Worm (Caenorhabditis elegans) whole organism, L4 larva: Measurements from ENCODE around the gene F18E3.10.

ENCODE experiments used
- D1046.2 ChIP-seq: fragments of 200-800 bp; sonication (Bioruptor generic); IDR thresholded peaks from 2 replicates; pipeline ENCODE4 v1.3.6; 2022; ENCODE audit warnings: missing genetic modification characterization, missing compliant biosample characterization
- F26F4.8 ChIP-seq: fragments of 200-800 bp; sonication (Bioruptor generic); conservative IDR thresholded peaks from 2 replicates; pipeline ENCODE4 v1.3.6; 2022; ENCODE audit warnings: missing genetic modification characterization, missing compliant biosample characterization
- R02D3.7 ChIP-seq: fragments of 150-350 bp; sonication (generic microtip); optimal IDR thresholded peaks from 3 replicates; lab custom pipeline; 2014; ENCODE audit warnings: missing biosample characterization, missing genetic modification characterization
- Y75B8A.6 ChIP-seq: fragments of 200-800 bp; sonication (Bioruptor generic); IDR thresholded peaks from 2 replicates; pipeline ENCODE4 v1.3.6; 2022; ENCODE audit warnings: missing genetic modification reagents, missing genetic modification characterization, missing compliant biosample characterization
- aha-1 ChIP-seq: fragments of 150-350 bp; peaks from one replicate; lab custom pipeline; 2014; ENCODE audit warnings: missing biosample characterization, missing genetic modification characterization
- ceh-32 ChIP-seq: sonication (generic microtip); optimal IDR thresholded peaks from 2 replicates; lab custom pipeline; 2016; ENCODE audit warnings: mild to moderate bottlenecking, missing genetic modification characterization, missing compliant biosample characterization; ENCODE audit not compliant: poor library complexity
- ceh-44 ChIP-seq: fragments of 200-800 bp; sonication (Bioruptor generic); IDR thresholded peaks from 2 replicates; pipeline ENCODE4 v1.3.6; 2022; ENCODE audit warnings: missing genetic modification reagents, missing genetic modification characterization, missing compliant biosample characterization
- cey-2 ChIP-seq: sonication (generic microtip); optimal IDR thresholded peaks from 3 replicates; lab custom pipeline; 2017; ENCODE audit warnings: missing genetic modification characterization, mild to moderate bottlenecking, missing compliant biosample characterization, antibody characterized with exemption, borderline replicate concordance; ENCODE audit not compliant: insufficient read depth
- ctbp-1 ChIP-seq: fragments of 200-800 bp; sonication (Bioruptor generic); IDR thresholded peaks from 2 replicates; pipeline ENCODE4 v1.3.6; 2022; ENCODE audit warnings: missing genetic modification reagents, missing genetic modification characterization, missing compliant biosample characterization
- dmd-6 ChIP-seq: fragments of 200-800 bp; sonication (Bioruptor generic); IDR thresholded peaks from 2 replicates; pipeline ENCODE4 v1.3.6; 2022; ENCODE audit warnings: missing genetic modification reagents, missing genetic modification characterization, missing compliant biosample characterization
- dpl-1 ChIP-seq: fragments of 150-350 bp; optimal IDR thresholded peaks from 2 replicates; lab custom pipeline; 2014; ENCODE audit warnings: missing biosample characterization, missing genetic modification reagents, missing genetic modification characterization
- duxl-1 ChIP-seq: sonication (generic microtip); optimal IDR thresholded peaks from 2 replicates; lab custom pipeline; 2016; ENCODE audit warnings: mild to moderate bottlenecking, missing genetic modification characterization, moderate library complexity, missing compliant biosample characterization; ENCODE audit not compliant: poor library complexity
- egl-43 ChIP-seq: fragments of 200-800 bp; sonication (Bioruptor generic); IDR thresholded peaks from 2 replicates; pipeline ENCODE4 v1.3.6; 2022; ENCODE audit warnings: missing genetic modification reagents, missing genetic modification characterization, missing compliant biosample characterization
- fkh-10 ChIP-seq: fragments of 150-350 bp; optimal IDR thresholded peaks from 2 replicates; lab custom pipeline; 2014; ENCODE audit warnings: missing biosample characterization, missing genetic modification reagents, missing genetic modification characterization
- hif-1 ChIP-seq, 2 experiments: sonication (generic microtip); optimal IDR thresholded peaks; 2 replicates each; lab custom pipeline; 2016 to 2017; ENCODE audit warnings: missing compliant biosample characterization in 2 of 2, missing genetic modification characterization in 2 of 2, missing genetic modification reagents in 2 of 2, missing genotype in 2 of 2, mild to moderate bottlenecking in 1 of 2
- hlh-11 ChIP-seq: fragments of 200-800 bp; sonication (Bioruptor generic); optimal IDR thresholded peaks from 2 replicates; lab custom pipeline; 2018; ENCODE audit warnings: mild to moderate bottlenecking, missing genetic modification characterization, missing compliant biosample characterization
- hlh-30 ChIP-seq: sonication (generic microtip); optimal IDR thresholded peaks from 2 replicates; lab custom pipeline; 2017; ENCODE audit warnings: antibody characterized with exemption, mild to moderate bottlenecking, missing genetic modification characterization, missing compliant biosample characterization; ENCODE audit not compliant: insufficient read depth
- hmg-1.1 ChIP-seq: fragments of 200-800 bp; sonication (Bioruptor generic); IDR thresholded peaks from 2 replicates; pipeline ENCODE4 v1.3.6; 2022; ENCODE audit warnings: missing genetic modification reagents, missing genetic modification characterization, missing compliant biosample characterization
- lin-1 ChIP-seq: fragments of 200-800 bp; sonication (Bioruptor generic); IDR thresholded peaks from 2 replicates; pipeline ENCODE4 v1.3.6; 2022; ENCODE audit warnings: missing genetic modification reagents, missing genetic modification characterization, missing compliant biosample characterization
- lsy-2 ChIP-seq, 2 experiments: fragments of 150-350 bp in 1 of 2; sonication (generic microtip) in 1 of 2; optimal IDR thresholded peaks; 2 replicates each; lab custom pipeline; 2014 to 2017; ENCODE audit warnings: missing biosample characterization in 2 of 2, missing genetic modification characterization in 2 of 2
- madf-9 ChIP-seq: fragments of 200-800 bp; sonication (Bioruptor generic); conservative IDR thresholded peaks from 2 replicates; pipeline ENCODE4 v1.3.6; 2022; ENCODE audit warnings: missing genetic modification reagents, missing genetic modification characterization, missing compliant biosample characterization
- mdl-1 ChIP-seq, 2 experiments: fragments of 150-350 bp in 1 of 2; sonication (generic microtip) in 1 of 2; optimal IDR thresholded peaks; 2 replicates each; lab custom pipeline; 2014 to 2017; ENCODE audit warnings: missing biosample characterization in 2 of 2, missing genetic modification characterization in 2 of 2
- mdt-29 ChIP-seq: fragments of 200-800 bp; sonication (Bioruptor generic); IDR thresholded peaks from 2 replicates; pipeline ENCODE4 v1.3.6; 2022; ENCODE audit warnings: missing genetic modification reagents, missing genetic modification characterization, missing compliant biosample characterization
- mep-1 ChIP-seq: fragments of 150-350 bp; sonication (generic microtip); optimal IDR thresholded peaks from 3 replicates; lab custom pipeline; 2014; ENCODE audit warnings: missing biosample characterization, missing genetic modification characterization
- mes-2 ChIP-seq: sonication (generic microtip); optimal IDR thresholded peaks from 2 replicates; lab custom pipeline; 2016; ENCODE audit warnings: missing genotype, mild to moderate bottlenecking, missing genetic modification characterization, missing compliant biosample characterization; ENCODE audit not compliant: poor library complexity, severe bottlenecking
- mxl-3 ChIP-seq: fragments of 200-800 bp; sonication (Bioruptor generic); optimal IDR thresholded peaks from 2 replicates; lab custom pipeline; 2018; ENCODE audit warnings: mild to moderate bottlenecking, missing genetic modification characterization, missing compliant biosample characterization
- nhr-102 ChIP-seq: sonication (generic microtip); optimal IDR thresholded peaks from 2 replicates; lab custom pipeline; 2016; ENCODE audit warnings: mild to moderate bottlenecking, missing genetic modification characterization, moderate library complexity, missing compliant biosample characterization
- nhr-11 ChIP-seq: fragments of 150-350 bp; optimal IDR thresholded peaks from 2 replicates; lab custom pipeline; 2014; ENCODE audit warnings: missing biosample characterization, missing genetic modification characterization
- nhr-28 ChIP-seq: fragments of 150-350 bp; optimal IDR thresholded peaks from 2 replicates; lab custom pipeline; 2014; ENCODE audit warnings: missing biosample characterization, missing genetic modification characterization
- nhr-41 ChIP-seq: fragments of 200-800 bp; sonication (Bioruptor generic); IDR thresholded peaks from 2 replicates; pipeline ENCODE4 v1.3.6; 2022; ENCODE audit warnings: missing genetic modification reagents, missing genetic modification characterization, missing compliant biosample characterization
- nhr-42 ChIP-seq: fragments of 200-800 bp; sonication (Bioruptor generic); IDR thresholded peaks from 2 replicates; pipeline ENCODE4 v1.3.6; 2022; ENCODE audit warnings: missing genetic modification characterization, missing compliant biosample characterization
- nhr-48 ChIP-seq: sonication (generic microtip); optimal IDR thresholded peaks from 2 replicates; lab custom pipeline; 2016; ENCODE audit warnings: mild to moderate bottlenecking, missing genetic modification characterization, missing compliant biosample characterization
- nhr-6 ChIP-seq: fragments of 150-350 bp; optimal IDR thresholded peaks from 2 replicates; lab custom pipeline; 2014; ENCODE audit warnings: missing biosample characterization, missing genetic modification characterization
- pqm-1 ChIP-seq: sonication (generic microtip); optimal IDR thresholded peaks from 2 replicates; lab custom pipeline; 2017; ENCODE audit warnings: missing biosample characterization, missing genetic modification characterization
- rbr-2 ChIP-seq: sonication (generic microtip); optimal IDR thresholded peaks from 2 replicates; lab custom pipeline; 2016; ENCODE audit warnings: missing genotype, missing genetic modification characterization, missing compliant biosample characterization
- saeg-2 ChIP-seq: fragments of 200-800 bp; sonication (Bioruptor generic); IDR thresholded peaks from 2 replicates; pipeline ENCODE4 v1.3.6; 2022; ENCODE audit warnings: missing genetic modification reagents, missing genetic modification characterization, missing compliant biosample characterization
- set-16 ChIP-seq: fragments of 200-800 bp; sonication (Bioruptor generic); IDR thresholded peaks from 2 replicates; pipeline ENCODE4 v1.3.6; 2022; ENCODE audit warnings: missing genetic modification reagents, missing genetic modification characterization, missing compliant biosample characterization
- spr-3 ChIP-seq: fragments of 200-800 bp; sonication (Bioruptor generic); optimal IDR thresholded peaks from 2 replicates; lab custom pipeline; 2018; ENCODE audit warnings: mild to moderate bottlenecking, missing genetic modification characterization, missing compliant biosample characterization
- tra-1 ChIP-seq: fragments of 200-800 bp; sonication (Bioruptor generic); IDR thresholded peaks from 2 replicates; pipeline ENCODE4 v1.3.6; 2022; ENCODE audit warnings: missing genetic modification reagents, missing genetic modification characterization, missing compliant biosample characterization
- unc-62 ChIP-seq, 3 experiments: fragments of 150-350 bp in 1 of 3; sonication (generic microtip); optimal IDR thresholded peaks in 2 of 3; peaks in 1 of 3; 1 replicate in 1 of 3; 2 replicates in 2 of 3; lab custom pipeline; 2014 to 2017; ENCODE audit warnings: missing biosample characterization in 3 of 3, missing genetic modification characterization in 3 of 3, missing genetic modification reagents in 3 of 3, missing genotype in 1 of 3
- vab-7 ChIP-seq: fragments of 200-800 bp; sonication (Bioruptor generic); IDR thresholded peaks from 2 replicates; pipeline ENCODE4 v1.3.6; 2022; ENCODE audit warnings: missing genetic modification reagents, missing genetic modification characterization, missing compliant biosample characterization
- zfp-3 ChIP-seq: fragments of 200-800 bp; sonication (Bioruptor generic); conservative IDR thresholded peaks from 2 replicates; pipeline ENCODE4 v1.3.6; 2022; ENCODE audit warnings: missing genetic modification reagents, missing genetic modification characterization, missing compliant biosample characterization
- ztf-11 ChIP-seq: fragments of 150-350 bp; optimal IDR thresholded peaks from 2 replicates; lab custom pipeline; 2014; ENCODE audit warnings: missing biosample characterization, missing genetic modification characterization
- ztf-7 ChIP-seq: fragments of 150-350 bp; optimal IDR thresholded peaks from 2 replicates; lab custom pipeline; 2014; ENCODE audit warnings: missing biosample characterization, missing genetic modification characterization

Gene F18E3.10

DNA sequence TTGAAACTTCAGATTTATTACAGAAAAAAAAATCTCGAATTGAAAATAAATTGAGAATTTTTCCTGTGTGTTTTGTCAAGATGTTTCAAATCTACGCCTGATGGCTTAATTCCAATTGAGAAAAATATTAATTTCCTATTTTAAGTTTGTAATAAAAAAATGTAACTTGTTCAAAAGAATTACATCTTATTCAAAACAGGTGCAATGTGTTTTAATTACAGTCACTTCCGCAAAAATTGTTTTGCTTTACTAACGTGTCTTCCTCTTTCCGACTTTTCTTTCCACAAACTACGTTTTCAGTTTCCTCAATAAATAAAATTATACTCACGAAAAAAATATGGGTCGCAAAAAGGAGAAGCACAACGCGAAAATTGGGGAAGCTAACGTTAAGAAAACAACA, 13.7 kb upstream of the F18E3.10 start, which contains the start of gene F25E5.16:
Gene F25E5.16, plus strand, starts transcription at position 301 of the 400 bp plus-strand sequence.
- no peak for TF ChIP-seq cey-2 (tag; lab: Kevin White, UChicago)
- TF ChIP-seq spr-3 (GFP tag; lab: Kevin White, UChicago) = no peak
- no peak for TF ChIP-seq nhr-41 (GFP tag; lab: Robert Waterston, UW)
- TF ChIP-seq pqm-1 = no peak
- no peak for TF ChIP-seq nhr-11 (tag; lab: Kevin White, UChicago)
- TF ChIP-seq Y75B8A.6 (GFP tag; lab: Robert Waterston, UW) = no peak
- no peak for TF ChIP-seq lin-1 (GFP tag; lab: Robert Waterston, UW)
- no peak for TF ChIP-seq ztf-7 (tag; lab: Kevin White, UChicago)
- TF ChIP-seq duxl-1 (tag; lab: Kevin White, UChicago) = no peak
- no peak for TF ChIP-seq ztf-11 (tag; lab: Kevin White, UChicago)
- TF ChIP-seq nhr-42 = no peak
- TF ChIP-seq mes-2 (tag; lab: Kevin White, UChicago) = no peak
- TF ChIP-seq, all 104 proteins: peak for 0

- TF ChIP-seq hlh-30 (peak; percentile 20), lsy-2 (tag; optimal IDR thresholded peaks at IDR 0.05; lab: Kevin White, UChicago) (peak in 1 of 2 experiments; percentile 16), R02D3.7 (tag; lab: Kevin White, UChicago) (no peak), hif-1 (tag; optimal IDR thresholded peaks at IDR 0.05; lab: Kevin White, UChicago) (peak in 1 of 2 experiments; percentile 3), dpl-1 (no peak), saeg-2 (GFP tag; lab: Robert Waterston, UW) (0 out of 2 replicates have a peak, but pooled peaks have one; percentile 34), mes-2 (tag; lab: Kevin White, UChicago) (peak; percentile 23), nhr-6 (peak; percentile 2), tra-1 (0 out of 2 replicates have a peak, but pooled peaks have one; percentile 11), unc-62 (GFP tag; optimal IDR thresholded peaks at IDR 0.05 in 1 of 2; lab: Kevin White, UChicago) (peak in 1 of 2 experiments; percentile 33), unc-62 (tag; optimal IDR thresholded peaks at IDR 0.05; lab: Kevin White, UChicago) (no peak), pqm-1 (no peak), ctbp-1 (peak; percentile 61), egl-43 (GFP tag; lab: Robert Waterston, UW) (peak; percentile 72; the same call in 1 of the 2 replicates), madf-9 (GFP tag; lab: Robert Waterston, UW) (no peak), mdl-1 (tag; optimal IDR thresholded peaks at IDR 0.05; lab: Kevin White, UChicago) (peak in 1 of 2 experiments; percentile 22), ceh-44 (GFP tag; lab: Robert Waterston, UW) (no peak), hlh-11 (tag; lab: Kevin White, UChicago) (peak; percentile 7), D1046.2 (0 out of 2 replicates have a peak, but pooled peaks have one; percentile 40), rbr-2 (tag; lab: Kevin White, UChicago) (peak; percentile 28), mxl-3 (GFP tag; lab: Kevin White, UChicago) (peak; percentile 16), duxl-1 (tag; lab: Kevin White, UChicago) (peak; percentile 48), set-16 (0 out of 2 replicates have a peak, but pooled peaks have one; percentile 12), hmg-1.1 (GFP tag; lab: Robert Waterston, UW) (peak; percentile 67), fkh-10 (GFP tag; lab: Kevin White, UChicago) (peak; percentile 29), vab-7 (GFP tag; lab: Robert Waterston, UW) (0 out of 2 replicates have a peak, but pooled peaks have one; percentile 6)
Observed at ce11 chrV:7437538-7437937, 13.3 kb upstream of the F18E3.10 start, which contains the start of gene F25E5.9. TSS of gene F25E5.9 (minus strand) at chrV:7437919.

DNA sequence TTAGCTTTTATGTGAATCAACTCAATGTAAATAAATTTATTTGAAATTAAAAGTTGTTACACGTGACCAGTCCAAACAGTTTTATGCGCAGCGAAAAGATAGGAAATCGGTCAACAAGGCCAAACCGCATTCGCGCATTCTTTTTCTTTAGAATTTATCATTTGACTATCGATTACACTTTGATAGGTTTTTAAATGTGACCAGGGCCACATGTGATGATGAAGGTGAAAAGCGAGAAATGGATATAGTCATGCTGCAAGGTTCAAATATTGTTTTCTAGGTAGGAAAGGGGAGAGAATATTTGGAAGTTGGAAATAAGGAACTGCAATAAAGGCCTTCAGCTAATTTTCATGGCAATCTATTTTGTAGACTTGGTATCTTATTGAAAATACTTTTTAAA, 12.7 kb upstream of the F18E3.10 start:
- TF ChIP-seq zfp-3 (GFP tag; lab: Robert Waterston, UW) = peak; percentile 63; the same call in 1 of the 2 replicates
- TF ChIP-seq nhr-48 (tag; lab: Kevin White, UChicago) = no peak
- TF ChIP-seq ceh-32 (tag; lab: Kevin White, UChicago) = no peak
- peak; percentile 8 to 73 for TF ChIP-seq mdl-1 (tag; optimal IDR thresholded peaks at IDR 0.05; lab: Kevin White, UChicago)
- TF ChIP-seq nhr-28 (tag; lab: Kevin White, UChicago) = peak; percentile 64
- peak; percentile 13 for TF ChIP-seq duxl-1 (tag; lab: Kevin White, UChicago)
- peak in 1 of 2 experiments; percentile 8 for TF ChIP-seq unc-62 (GFP tag; optimal IDR thresholded peaks at IDR 0.05 in 1 of 2; lab: Kevin White, UChicago)
- no peak for TF ChIP-seq unc-62 (tag; optimal IDR thresholded peaks at IDR 0.05; lab: Kevin White, UChicago)
- TF ChIP-seq mdt-29 (GFP tag; lab: Robert Waterston, UW) = 0 out of 2 replicates have a peak, but pooled peaks have one; percentile 7
- peak; percentile 50 for TF ChIP-seq mep-1
- TF ChIP-seq dmd-6 (GFP tag; lab: Robert Waterston, UW) = no peak
- TF ChIP-seq F26F4.8 = no peak
- peak in 1 of 2 experiments; percentile 41 for TF ChIP-seq lsy-2 (tag; optimal IDR thresholded peaks at IDR 0.05; lab: Kevin White, UChicago)
- TF ChIP-seq Y75B8A.6 (GFP tag; lab: Robert Waterston, UW) = 0 out of 2 replicates have a peak, but pooled peaks have one; percentile 44
- TF ChIP-seq dpl-1 = peak; percentile 4
- TF ChIP-seq mxl-3 (GFP tag; lab: Kevin White, UChicago) = peak; percentile 34
- peak; percentile 66 for TF ChIP-seq aha-1 (tag; lab: Kevin White, UChicago)
- TF ChIP-seq nhr-102 (tag; lab: Kevin White, UChicago) = peak; percentile 1
- peak; percentile 84 for TF ChIP-seq hlh-30
